Fruit fly (Drosophila melanogaster): Measurements from ENCODE around the gene Mst84Db.

Mst84Db gene

DNA sequence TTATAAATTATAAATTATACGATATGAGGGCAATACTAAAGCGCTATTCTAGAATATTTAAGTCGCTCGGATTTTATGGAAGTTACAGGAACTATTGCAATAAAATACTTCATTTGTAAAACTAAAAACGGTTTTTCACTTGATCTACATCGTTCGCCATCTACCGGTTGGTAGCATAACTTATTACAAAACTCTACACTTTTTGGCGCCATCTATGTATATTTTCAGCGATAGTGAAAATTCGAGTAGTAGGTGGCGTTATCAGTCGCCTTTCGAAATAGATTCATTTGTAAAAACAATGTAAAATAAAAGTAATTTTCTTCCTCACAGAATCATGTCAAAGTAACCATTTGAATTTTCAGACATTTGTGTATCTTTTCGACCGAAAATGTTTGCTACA, 19.0 kb downstream of the Mst84Db start, which contains the start of gene nxf4 (continued):
- TF ChIP-seq sisA (GFP tag; IDR thresholded peaks at IDR 0.05) (peak; percentile 83), Neu2 (GFP tag; optimal IDR thresholded peaks at IDR 0.05; ENCODE audit: borderline replicate concordance) (peak; percentile 23), chif (GFP tag; optimal IDR thresholded peaks at IDR 0.05) (peak; percentile 38 to 87), CG9932 (GFP tag; IDR thresholded peaks at IDR 0.05) (peak; percentile 85), CG12659 (GFP tag; optimal IDR thresholded peaks at IDR 0.05) (peak; percentile 28), CG6854 (GFP tag; optimal IDR thresholded peaks at IDR 0.05) (no peak), CG10543 (GFP tag; optimal IDR thresholded peaks at IDR 0.05) (no peak), zen2 (GFP tag; IDR thresholded peaks at IDR 0.05; ENCODE audit: partially characterized antibody) (no peak), nerfin-1 (tag; optimal IDR thresholded peaks at IDR 0.05) (peak; percentile 53), CG2116 (GFP tag; optimal IDR thresholded peaks at IDR 0.05) (peak; percentile 34), CG14050 (GFP tag; IDR thresholded peaks at IDR 0.05) (peak; percentile 46; the same call in 2 of the 3 replicates), sr (GFP tag; IDR thresholded peaks at IDR 0.05) (no peak), btn (GFP tag; optimal IDR thresholded peaks at IDR 0.05) (peak; percentile 59), fd3F (GFP tag; optimal IDR thresholded peaks at IDR 0.05) (peak; percentile 44), slbo (GFP tag; IDR thresholded peaks at IDR 0.05) (peak; percentile 89), Dad (GFP tag; optimal IDR thresholded peaks at IDR 0.05) (peak; percentile 74), pnt (GFP tag; optimal IDR thresholded peaks at IDR 0.05) (peak; percentile 76), Deaf1 (tag; optimal IDR thresholded peaks at IDR 0.05) (no peak), sens-2 (GFP tag; IDR thresholded peaks at IDR 0.05) (peak; percentile 51; the same call in 1 of the 2 replicates), E2f1 (GFP tag; IDR thresholded peaks at IDR 0.05) (peak; percentile 12; the same call in 1 of the 2 replicates), bcd (GFP tag; optimal IDR thresholded peaks at IDR 0.05) (peak; percentile 83), E2f2 (GFP tag; IDR thresholded peaks at IDR 0.05) (peak; percentile 31; the same call in 1 of the 2 replicates), Nf-YB (GFP tag; optimal IDR thresholded peaks at IDR 0.05) (peak; percentile 17), NFAT (GFP tag; IDR thresholded peaks at IDR 0.05) (peak; percentile 79), Gsc (GFP tag; IDR thresholded peaks at IDR 0.05) (no peak), CG10209 (GFP tag; optimal IDR thresholded peaks at IDR 0.05) (peak; percentile 64), CkIIα-i1 (GFP tag; IDR thresholded peaks at IDR 0.05) (no peak), D19B (GFP tag; optimal IDR thresholded peaks at IDR 0.05) (peak; percentile 39), CG8359 (GFP tag; optimal IDR thresholded peaks at IDR 0.05; ENCODE audit: borderline replicate concordance) (peak; percentile 34), CG1024 (GFP tag; IDR thresholded peaks at IDR 0.05) (no peak), CG11398 (GFP tag; optimal IDR thresholded peaks at IDR 0.05) (peak; percentile 48), CG3281 (GFP tag; optimal IDR thresholded peaks at IDR 0.05) (peak; percentile 41), chm (GFP tag; IDR thresholded peaks at IDR 0.05) (no peak), maf-S (GFP tag; optimal IDR thresholded peaks at IDR 0.05) (peak; percentile 78), CG34376 (GFP tag; optimal IDR thresholded peaks at IDR 0.05) (no peak), CG6791 (GFP tag; IDR thresholded peaks at IDR 0.05; ENCODE audit: partially characterized antibody) (peak; percentile 48; the same call in 2 of the 3 replicates), mam (GFP tag; optimal IDR thresholded peaks at IDR 0.05) (peak; percentile 74), CG13624 (GFP tag; optimal IDR thresholded peaks at IDR 0.05) (peak; percentile 75), run (tag; optimal IDR thresholded peaks at IDR 0.05) (no peak), CG7963 (GFP tag; IDR thresholded peaks at IDR 0.05; ENCODE audit: partially characterized antibody) (0 out of 3 replicates have a peak, but pooled peaks have one; percentile 16), eyg (GFP tag; optimal IDR thresholded peaks at IDR 0.05) (peak; percentile 40), kay (GFP tag; optimal IDR thresholded peaks at IDR 0.05) (no peak), CG3163 (GFP tag; optimal IDR thresholded peaks at IDR 0.05) (peak; percentile 65), CG3065 (GFP tag; optimal IDR thresholded peaks at IDR 0.05) (peak; percentile 62), fd64A (GFP tag; optimal IDR thresholded peaks at IDR 0.05) (no peak), CG7271 (tag; optimal IDR thresholded peaks at IDR 0.05) (peak; percentile 38), Ada2b (GFP tag; IDR thresholded peaks at IDR 0.05) (peak; percentile 37; the same call in 1 of the 2 replicates), CG11504 (tag; optimal IDR thresholded peaks at IDR 0.05) (peak; percentile 68), CG8388 (GFP tag; optimal IDR thresholded peaks at IDR 0.05) (peak; percentile 39), gce (GFP tag; IDR thresholded peaks at IDR 0.05) (0 out of 3 replicates have a peak, but pooled peaks have one; percentile 49)
